Fruit fly (Drosophila melanogaster) whole organism, pupa: ENCODE results near the gene Tet.

Source experiments
- CG10348 ChIP-seq: fragments of 200-800 bp; sonication (Bioruptor generic); IDR thresholded peaks from 2 replicates; pipeline ENCODE4 v1.3.6; 2022; ENCODE audit warnings: missing biosample characterization, missing genetic modification characterization
- CG12605 ChIP-seq: fragments of 200-800 bp; sonication (Bioruptor generic); IDR thresholded peaks from 2 replicates; pipeline ENCODE4 v1.3.6; 2022; ENCODE audit warnings: missing biosample characterization, missing genetic modification characterization
- CG13204 ChIP-seq: fragments of 200-800 bp; sonication (Bioruptor generic); optimal IDR thresholded peaks from 2 replicates; lab custom pipeline; 2018; ENCODE audit warnings: missing biosample characterization, mild to moderate bottlenecking, missing genetic modification characterization, moderate library complexity
- CG14655 ChIP-seq: fragments of 200-800 bp; sonication (Bioruptor generic); optimal IDR thresholded peaks from 3 replicates; lab custom pipeline; 2017; ENCODE audit warnings: mild to moderate bottlenecking, missing biosample characterization, missing genetic modification reagents, missing genetic modification characterization
- CG15710 ChIP-seq: fragments of 200-800 bp; sonication (Bioruptor generic); optimal IDR thresholded peaks from 2 replicates; lab custom pipeline; 2018; ENCODE audit warnings: missing biosample characterization, mild to moderate bottlenecking, missing genetic modification characterization, moderate library complexity
- CG17806 ChIP-seq: fragments of 200-800 bp; sonication (Bioruptor generic); optimal IDR thresholded peaks from 2 replicates; lab custom pipeline; 2018; ENCODE audit warnings: missing biosample characterization, mild to moderate bottlenecking, missing genetic modification characterization, moderate library complexity
- CG32121 ChIP-seq: fragments of 200-800 bp; sonication (Bioruptor generic); IDR thresholded peaks from 2 replicates; pipeline ENCODE4 v1.3.6; 2022; ENCODE audit warnings: missing biosample characterization, missing genetic modification characterization
- CG34367 ChIP-seq: fragments of 200-800 bp; sonication (Bioruptor generic); optimal IDR thresholded peaks from 2 replicates; lab custom pipeline; 2018; ENCODE audit warnings: missing biosample characterization, mild to moderate bottlenecking, missing genetic modification characterization
- CG4496 ChIP-seq: fragments of 200-800 bp; sonication (Bioruptor generic); IDR thresholded peaks from 3 replicates; pipeline ENCODE4 v1.3.6; 2022; ENCODE audit warnings: missing biosample characterization, missing genetic modification characterization
- CG8159 ChIP-seq: fragments of 200-800 bp; sonication (Bioruptor generic); optimal IDR thresholded peaks from 3 replicates; lab custom pipeline; 2018; ENCODE audit warnings: missing biosample characterization, mild to moderate bottlenecking, missing genetic modification characterization, moderate library complexity
- CG8301 ChIP-seq: fragments of 200-800 bp; sonication (Bioruptor generic); optimal IDR thresholded peaks from 2 replicates; lab custom pipeline; 2018; ENCODE audit warnings: missing biosample characterization, mild to moderate bottlenecking, missing genetic modification characterization
- CG9948 ChIP-seq: fragments of 200-800 bp; sonication (Bioruptor generic); optimal IDR thresholded peaks from 2 replicates; lab custom pipeline; 2018; ENCODE audit warnings: missing biosample characterization, mild to moderate bottlenecking, missing genetic modification characterization, moderate library complexity
- D1 ChIP-seq: fragments of 200-800 bp; sonication (Bioruptor generic); optimal IDR thresholded peaks from 2 replicates; lab custom pipeline; 2018; ENCODE audit warnings: missing biosample characterization, mild to moderate bottlenecking, missing genetic modification characterization, moderate library complexity
- EcR ChIP-seq: fragments of 200-800 bp; sonication (Bioruptor generic); optimal IDR thresholded peaks from 3 replicates; lab custom pipeline; 2019; ENCODE audit warnings: missing biosample characterization, missing genetic modification characterization, mild to moderate bottlenecking, moderate library complexity, missing genetic modification reagents
- Ets98B ChIP-seq: fragments of 200-800 bp; sonication (Bioruptor generic); IDR thresholded peaks from 2 replicates; pipeline ENCODE4 v1.3.6; 2022; ENCODE audit warnings: missing biosample characterization, missing genetic modification characterization
- Pif1A ChIP-seq: fragments of 200-800 bp; sonication (Bioruptor generic); optimal IDR thresholded peaks from 3 replicates; lab custom pipeline; 2016; ENCODE audit warnings: missing biosample characterization, missing genetic modification characterization
- Pif1B ChIP-seq: fragments of 200-800 bp; sonication (Bioruptor generic); optimal IDR thresholded peaks from 3 replicates; lab custom pipeline; 2016; ENCODE audit warnings: missing biosample characterization, missing genetic modification characterization
- Snoo ChIP-seq: fragments of 200-800 bp; sonication (Bioruptor generic); optimal IDR thresholded peaks from 3 replicates; lab custom pipeline; 2017; ENCODE audit warnings: missing biosample characterization, mild to moderate bottlenecking, missing genetic modification characterization, inconsistent platforms
- fd96Ca ChIP-seq: fragments of 200-800 bp; sonication (Bioruptor generic); IDR thresholded peaks from 3 replicates; pipeline ENCODE4 v1.3.6; 2022; ENCODE audit warnings: missing biosample characterization, missing genetic modification characterization
- gl ChIP-seq: fragments of 200-800 bp; sonication (Bioruptor generic); optimal IDR thresholded peaks from 2 replicates; lab custom pipeline; 2018; ENCODE audit warnings: missing biosample characterization, mild to moderate bottlenecking, missing genetic modification characterization
- rn ChIP-seq: fragments of 200-800 bp; sonication (Bioruptor generic); IDR thresholded peaks from 2 replicates; pipeline ENCODE4 v1.3.6; 2022; ENCODE audit warnings: missing biosample characterization, missing genetic modification characterization

Gene Tet

dm6 chr3L:2772045-2772444 is 106.9 kb downstream of the Tet start, which contains the start of gene AhcyL1:
AhcyL1 (minus strand) TSS chr3L:2772325.
- TF ChIP-seq CG15710 (tag; lab: Kevin White, UChicago) (peak; percentile 1), CG8301 (tag; lab: Kevin White, UChicago) (no peak), Snoo (peak; percentile 10), fd96Ca (GFP tag; lab: Robert Waterston, UW) (peak; percentile 21; the same call in 2 of the 3 replicates)

dm6 chr3L:2766269-2767088 is 112.5 kb downstream of the Tet start, which contains the start of the genes Mrtf and Non2:
Mrtf (minus strand) TSS chr3L:2766536.
Non2 (plus strand) TSS chr3L:2766999.
- TF ChIP-seq CG8159 (tag; lab: Kevin White, UChicago) (peak; percentile 53), CG13204 (GFP tag; lab: Kevin White, UChicago) (no peak), gl (tag; lab: Kevin White, UChicago) (no peak), Pif1B (GFP tag; lab: Kevin White, UChicago) (no peak), Ets98B (GFP tag; lab: Robert Waterston, UW) (peak; percentile 44), rn (GFP tag; lab: Robert Waterston, UW) (0 out of 2 replicates have a peak, but pooled peaks have one; percentile 18), fd96Ca (GFP tag; lab: Robert Waterston, UW) (peak; percentile 57; the same call in 2 of the 3 replicates), CG14655 (GFP tag; lab: Kevin White, UChicago) (peak; percentile 45), CG9948 (tag; lab: Kevin White, UChicago) (peak; percentile 36), CG8301 (tag; lab: Kevin White, UChicago) (peak; percentile 17), CG17806 (tag; lab: Kevin White, UChicago) (peak; percentile 32), CG32121 (GFP tag; lab: Robert Waterston, UW) (no peak), CG34367 (peak; percentile 19), Snoo (peak; percentile 35), CG4496 (no peak), CG15710 (tag; lab: Kevin White, UChicago) (peak; percentile 47), D1 (tag; lab: Kevin White, UChicago) (no peak), CG10348 (GFP tag; lab: Robert Waterston, UW) (no peak), EcR (GFP tag; lab: Kevin White, UChicago) (no peak), Pif1A (GFP tag; lab: Kevin White, UChicago) (peak; percentile 54), CG12605 (GFP tag; lab: Robert Waterston, UW) (0 out of 2 replicates have a peak, but pooled peaks have one; percentile 13)
- TF ChIP-seq, all 21 proteins: peak for 13

- TF ChIP-seq CG4496 (0 out of 3 replicates have a peak, but pooled peaks have one; percentile 0), EcR (GFP tag; lab: Kevin White, UChicago) (no peak), CG34367 (no peak), CG12605 (GFP tag; lab: Robert Waterston, UW) (no peak)
- TF ChIP-seq, all 21 proteins: peak for 1
These were observed 113.1 kb downstream of the Tet start for dm6 chr3L:2765794-2766268.

- TF ChIP-seq Pif1A (GFP tag; lab: Kevin White, UChicago) (peak; percentile 25), CG14655 (GFP tag; lab: Kevin White, UChicago) (no peak), CG17806 (tag; lab: Kevin White, UChicago) (peak; percentile 0), CG8301 (tag; lab: Kevin White, UChicago) (no peak), EcR (GFP tag; lab: Kevin White, UChicago) (no peak), Pif1B (GFP tag; lab: Kevin White, UChicago) (peak; percentile 7), CG8159 (tag; lab: Kevin White, UChicago) (peak; percentile 13), D1 (tag; lab: Kevin White, UChicago) (peak; percentile 13), CG4496 (peak; percentile 63; the same call in 1 of the 3 replicates), Ets98B (GFP tag; lab: Robert Waterston, UW) (peak; percentile 45), fd96Ca (GFP tag; lab: Robert Waterston, UW) (no peak)
These were observed 113.8 kb downstream of the Tet start for dm6 chr3L:2765013-2765738.

dm6 chr3L:2763762-2764161 is 115.2 kb downstream of the Tet start:
- no peak for TF ChIP-seq D1 (tag; lab: Kevin White, UChicago)
- peak; percentile 40; the same call in 1 of the 2 replicates for TF ChIP-seq CG32121 (GFP tag; lab: Robert Waterston, UW)
- TF ChIP-seq CG4496: peak; percentile 52; the same call in 1 of the 3 replicates

- TF ChIP-seq CG12605 (GFP tag; lab: Robert Waterston, UW) (no peak), Pif1A (GFP tag; lab: Kevin White, UChicago) (no peak), Ets98B (GFP tag; lab: Robert Waterston, UW) (no peak), Snoo (no peak)
These were observed 116.8 kb downstream of the Tet start for dm6 chr3L:2762122-2762521.
